Fruit fly (Drosophila melanogaster): ENCODE measurements around the gene eya.

eya gene

dm6 chr2L:6480212-6480994 lies 66.4 kb downstream of the eya start, which contains the start of the genes Sec61alpha and Daxx (continued):
- TF ChIP-seq salr (GFP tag; optimal IDR thresholded peaks at IDR 0.05) (peak; percentile 56 to 78), Eip75B (GFP tag; optimal IDR thresholded peaks at IDR 0.05) (peak; percentile 80), Hr39 (GFP tag; optimal IDR thresholded peaks at IDR 0.05) (peak; percentile 92), net (GFP tag; optimal IDR thresholded peaks at IDR 0.05) (peak; percentile 64), Ets96B (tag; optimal IDR thresholded peaks at IDR 0.05) (peak; percentile 58), Sox15 (GFP tag; optimal IDR thresholded peaks at IDR 0.05) (peak; percentile 81), ss (GFP tag; optimal IDR thresholded peaks at IDR 0.05) (peak; percentile 9 to 41), CG1621 (tag; optimal IDR thresholded peaks at IDR 0.05) (peak; percentile 48), Eip78C (GFP tag) (peak; percentile 90), Sox102F (GFP tag; optimal IDR thresholded peaks at IDR 0.05) (peak; percentile 79), vri (GFP tag; optimal IDR thresholded peaks at IDR 0.05) (peak; percentile 50), CG6276 (GFP tag; optimal IDR thresholded peaks at IDR 0.05) (no peak), Lpt (GFP tag; optimal IDR thresholded peaks at IDR 0.05) (peak; percentile 46), achi (GFP tag; optimal IDR thresholded peaks at IDR 0.05) (peak; percentile 93), topi (GFP tag; optimal IDR thresholded peaks at IDR 0.05) (peak; percentile 81), fd59A (GFP tag; optimal IDR thresholded peaks at IDR 0.05) (peak; percentile 65), pdm3 (GFP tag; optimal IDR thresholded peaks at IDR 0.05) (peak; percentile 89), Blimp-1 (GFP tag; optimal IDR thresholded peaks at IDR 0.05) (no peak), fkh (GFP tag; optimal IDR thresholded peaks at IDR 0.05) (peak; percentile 64), CG4318 (GFP tag; optimal IDR thresholded peaks at IDR 0.05) (no peak), CG11902 (GFP tag; optimal IDR thresholded peaks at IDR 0.05) (peak; percentile 78), CG8319 (GFP tag; optimal IDR thresholded peaks at IDR 0.05) (peak; percentile 59), CG15336 (GFP tag; IDR thresholded peaks at IDR 0.05) (peak; percentile 63), CG3919 (GFP tag; optimal IDR thresholded peaks at IDR 0.05) (peak; percentile 85)

DNA sequence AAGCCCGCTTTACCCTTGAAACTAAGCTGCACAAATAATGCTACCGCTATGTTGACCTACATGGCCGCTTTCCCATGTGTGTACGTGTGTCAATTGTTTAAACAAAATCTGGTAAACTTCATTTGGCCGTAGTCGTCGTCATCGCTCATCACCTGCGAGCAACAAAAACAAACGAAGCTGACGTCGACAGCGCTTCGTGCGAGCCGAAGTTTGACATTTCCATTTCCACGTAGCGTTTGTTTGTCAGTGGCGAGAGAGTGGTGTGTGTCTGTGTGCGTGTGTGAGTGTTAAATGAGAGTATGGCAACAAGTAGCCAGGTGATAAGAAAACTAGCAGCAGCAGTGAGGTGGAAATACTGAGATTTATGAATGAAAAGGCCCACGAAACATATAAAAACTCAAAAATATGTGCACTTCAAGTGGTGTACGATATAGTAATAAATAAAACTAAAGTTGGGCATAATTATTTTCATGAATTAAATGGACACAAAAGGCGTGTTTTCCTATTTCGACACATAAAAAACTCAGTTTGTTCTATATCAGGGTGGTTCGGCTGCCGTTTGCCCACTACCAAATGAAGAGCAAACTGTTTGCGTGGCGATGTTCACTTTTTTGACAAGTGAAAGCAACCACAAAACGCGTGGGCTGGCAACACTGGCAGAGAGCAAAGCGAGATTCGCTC lies 67.4 kb downstream of the eya start:
- TF ChIP-seq fkh (GFP tag; optimal IDR thresholded peaks at IDR 0.05) (peak; percentile 97), vri (GFP tag; optimal IDR thresholded peaks at IDR 0.05) (peak; percentile 35), eg (GFP tag; IDR thresholded peaks at IDR 0.05) (peak; percentile 3; the same call in 2 of the 3 replicates), CG16779 (tag; optimal IDR thresholded peaks at IDR 0.05) (peak; percentile 30), achi (GFP tag; optimal IDR thresholded peaks at IDR 0.05) (peak; percentile 99), Sox15 (GFP tag; optimal IDR thresholded peaks at IDR 0.05) (no peak), CG6163 (GFP tag; IDR thresholded peaks at IDR 0.05) (peak; percentile 25; the same call in 1 of the 3 replicates), esn (GFP tag; optimal IDR thresholded peaks at IDR 0.05) (no peak), CG1621 (tag; optimal IDR thresholded peaks at IDR 0.05) (peak; percentile 49), pdm3 (GFP tag; optimal IDR thresholded peaks at IDR 0.05) (peak; percentile 29), CG8119 (GFP tag; IDR thresholded peaks at IDR 0.05) (peak; percentile 62), Sox102F (GFP tag; optimal IDR thresholded peaks at IDR 0.05) (peak; percentile 13), CG6792 (GFP tag; optimal IDR thresholded peaks at IDR 0.05) (no peak), Blimp-1 (GFP tag; optimal IDR thresholded peaks at IDR 0.05) (peak; percentile 34), CG10669 (GFP tag; optimal IDR thresholded peaks at IDR 0.05) (no peak), CG31627 (GFP tag; optimal IDR thresholded peaks at IDR 0.05) (no peak), Hr39 (GFP tag; optimal IDR thresholded peaks at IDR 0.05) (no peak), CG11762 (GFP tag; optimal IDR thresholded peaks at IDR 0.05; ENCODE audit: insufficient read depth) (no peak), Eip93F (GFP tag; optimal IDR thresholded peaks at IDR 0.05) (peak; percentile 37), CG9139 (GFP tag; optimal IDR thresholded peaks at IDR 0.05) (no peak), CG11902 (GFP tag; optimal IDR thresholded peaks at IDR 0.05) (no peak), acj6 (GFP tag; optimal IDR thresholded peaks at IDR 0.05) (peak; percentile 18), CG6854 (GFP tag; optimal IDR thresholded peaks at IDR 0.05) (no peak), Hr4 (GFP tag; optimal IDR thresholded peaks at IDR 0.05) (peak; percentile 36), Sox14 (GFP tag; optimal IDR thresholded peaks at IDR 0.05) (peak; percentile 2), dsx (GFP tag; optimal IDR thresholded peaks at IDR 0.05; ENCODE audit: poor library complexity, severe bottlenecking) (peak; percentile 12), CG3919 (GFP tag; optimal IDR thresholded peaks at IDR 0.05) (peak; percentile 23), Eip78C (GFP tag) (peak; percentile 62), CG15336 (GFP tag; IDR thresholded peaks at IDR 0.05) (0 out of 2 replicates have a peak, but pooled peaks have one; percentile 43), Ets21C (GFP tag; optimal IDR thresholded peaks at IDR 0.05) (no peak), CG8632 (GFP tag; optimal IDR thresholded peaks at IDR 0.05) (no peak), CG8319 (GFP tag; optimal IDR thresholded peaks at IDR 0.05) (no peak), Hr38 (GFP tag; optimal IDR thresholded peaks at IDR 0.05) (no peak), OdsH (GFP tag; optimal IDR thresholded peaks at IDR 0.05) (no peak), Eip75B (GFP tag; optimal IDR thresholded peaks at IDR 0.05) (no peak), Ets96B (tag; optimal IDR thresholded peaks at IDR 0.05) (peak; percentile 7), ss (GFP tag; optimal IDR thresholded peaks at IDR 0.05) (peak; percentile 44 to 59)

Measured in whole organism, prepupa.